Worm (Caenorhabditis elegans) whole organism, L1 larva: Measurements from ENCODE around the gene K10H10.7.
A peak's percentile ranks its signal among the peaks of the same experiment; 100 is the strongest.

Experiments used
- C34B4.2 ChIP-seq: sonication (generic microtip); optimal IDR thresholded peaks from 2 replicates; lab custom pipeline; 2017; ENCODE audit warnings: mild to moderate bottlenecking, missing genetic modification characterization, missing compliant biosample characterization
- F16B12.6 ChIP-seq: fragments of 150-350 bp; optimal IDR thresholded peaks from 2 replicates; lab custom pipeline; 2014; ENCODE audit warnings: missing biosample characterization, missing genetic modification characterization
- Y116A8C.19 ChIP-seq: sonication (generic microtip); optimal IDR thresholded peaks from 2 replicates; lab custom pipeline; 2016; ENCODE audit warnings: missing compliant biosample characterization, missing genetic modification characterization, borderline replicate concordance
- aha-1 ChIP-seq: fragments of 150-350 bp; optimal IDR thresholded peaks from 2 replicates; lab custom pipeline; 2014; ENCODE audit warnings: missing biosample characterization, missing genetic modification characterization
- aly-2 ChIP-seq: fragments of 150-350 bp; optimal IDR thresholded peaks from 2 replicates; lab custom pipeline; 2014; ENCODE audit warnings: missing biosample characterization, missing genetic modification characterization
- ama-1 ChIP-seq: fragments of 150-350 bp; optimal IDR thresholded peaks from 2 replicates; lab custom pipeline; 2014
- ceh-88 ChIP-seq: fragments of 200-800 bp; sonication (Bioruptor generic); IDR thresholded peaks from 2 replicates; pipeline ENCODE4 v1.3.6; 2022; ENCODE audit warnings: missing genetic modification characterization, missing compliant biosample characterization
- ceh-90 ChIP-seq: sonication (generic microtip); optimal IDR thresholded peaks from 2 replicates; lab custom pipeline; 2016; ENCODE audit warnings: missing genetic modification characterization, missing compliant biosample characterization
- dpl-1 ChIP-seq, 3 experiments: fragments of 150-350 bp in 2 of 3; sonication (generic microtip) in 1 of 3; optimal IDR thresholded peaks; 2 replicates each; lab custom pipeline; 2014 to 2017; ENCODE audit warnings: missing biosample characterization in 3 of 3, missing genetic modification characterization in 3 of 3, missing genetic modification reagents in 3 of 3
- dsc-1 ChIP-seq: sonication (generic microtip); optimal IDR thresholded peaks from 2 replicates; lab custom pipeline; 2016; ENCODE audit warnings: mild to moderate bottlenecking, missing genetic modification characterization, missing compliant biosample characterization
- efl-1 ChIP-seq, 4 experiments: fragments of 150-350 bp; optimal IDR thresholded peaks in 3 of 4; peaks in 1 of 4; 1 replicate in 1 of 4; 2 replicates in 3 of 4; lab custom pipeline; 2014; ENCODE audit warnings: missing biosample characterization in 2 of 4, missing genetic modification characterization in 2 of 4, missing genetic modification reagents in 2 of 4
- egl-13 ChIP-seq: sonication (generic microtip); optimal IDR thresholded peaks from 2 replicates; lab custom pipeline; 2016; ENCODE audit warnings: missing genotype, missing genetic modification reagents, missing genetic modification characterization, missing compliant biosample characterization
- elt-2 ChIP-seq: sonication (generic microtip); optimal IDR thresholded peaks from 2 replicates; lab custom pipeline; 2016; ENCODE audit warnings: missing genetic modification characterization, mild to moderate bottlenecking, inconsistent platforms, missing compliant biosample characterization, missing genetic modification reagents
- ets-5 ChIP-seq: fragments of 200-800 bp; sonication (Bioruptor generic); IDR thresholded peaks from 2 replicates; pipeline ENCODE4 v1.3.6; 2022; ENCODE audit warnings: missing genetic modification characterization, missing compliant biosample characterization
- fkh-10 ChIP-seq: sonication (generic microtip); optimal IDR thresholded peaks from 2 replicates; lab custom pipeline; 2017; ENCODE audit warnings: missing biosample characterization, missing genetic modification reagents, missing genetic modification characterization
- hlh-4 ChIP-seq: sonication (generic microtip); optimal IDR thresholded peaks from 2 replicates; lab custom pipeline; 2016; ENCODE audit warnings: mild to moderate bottlenecking, missing genetic modification characterization, missing compliant biosample characterization
- irx-1 ChIP-seq: sonication (generic microtip); optimal IDR thresholded peaks from 2 replicates; lab custom pipeline; 2016; ENCODE audit warnings: missing genetic modification characterization, missing compliant biosample characterization
- isw-1 ChIP-seq: fragments of 200-800 bp; sonication (Bioruptor generic); IDR thresholded peaks from 2 replicates; pipeline ENCODE4 v1.3.6; 2022; ENCODE audit warnings: missing genetic modification characterization, missing compliant biosample characterization
- lin-15B ChIP-seq: fragments of 150-350 bp; sonication (generic microtip); optimal IDR thresholded peaks from 3 replicates; lab custom pipeline; 2014; ENCODE audit warnings: missing biosample characterization, missing genetic modification characterization
- lin-39 ChIP-seq: fragments of 150-350 bp; optimal IDR thresholded peaks from 2 replicates; lab custom pipeline; 2014; ENCODE audit warnings: missing biosample characterization, missing genetic modification reagents, missing genetic modification characterization
- lir-3 ChIP-seq: sonication (generic microtip); optimal IDR thresholded peaks from 2 replicates; lab custom pipeline; 2016; ENCODE audit warnings: mild to moderate bottlenecking, missing genetic modification characterization, moderate library complexity, missing compliant biosample characterization; ENCODE audit not compliant: poor library complexity
- lsy-2 ChIP-seq, 2 experiments: fragments of 150-350 bp; optimal IDR thresholded peaks; 2 replicates each; lab custom pipeline; 2014; ENCODE audit warnings: missing biosample characterization in 2 of 2, missing genetic modification characterization in 2 of 2
- mdl-1 ChIP-seq, 2 experiments: fragments of 150-350 bp; optimal IDR thresholded peaks; 2 replicates each; lab custom pipeline; 2014 to 2017; ENCODE audit warnings: missing biosample characterization in 2 of 2, missing genetic modification characterization in 2 of 2, inconsistent platforms in 1 of 2
- mef-2 ChIP-seq: fragments of 150-350 bp; optimal IDR thresholded peaks from 2 replicates; lab custom pipeline; 2014; ENCODE audit warnings: missing biosample characterization, missing genetic modification characterization
- mep-1 ChIP-seq: fragments of 150-350 bp; optimal IDR thresholded peaks from 2 replicates; lab custom pipeline; 2014; ENCODE audit warnings: missing biosample characterization, missing genetic modification characterization
- nhr-11 ChIP-seq: fragments of 150-350 bp; optimal IDR thresholded peaks from 2 replicates; lab custom pipeline; 2014; ENCODE audit warnings: missing biosample characterization, missing genetic modification characterization
- nhr-47 ChIP-seq: sonication (generic microtip); optimal IDR thresholded peaks from 2 replicates; lab custom pipeline; 2016; ENCODE audit warnings: mild to moderate bottlenecking, missing genetic modification characterization, moderate library complexity, missing compliant biosample characterization
- nhr-77 ChIP-seq: fragments of 150-350 bp; optimal IDR thresholded peaks from 2 replicates; lab custom pipeline; 2014; ENCODE audit warnings: missing biosample characterization, missing genetic modification characterization
- nhr-84 ChIP-seq: sonication (generic microtip); optimal IDR thresholded peaks from 2 replicates; lab custom pipeline; 2017; ENCODE audit warnings: missing biosample characterization, missing genetic modification characterization
- nhr-85 ChIP-seq: sonication (generic microtip); peaks from one replicate; lab custom pipeline; 2016; ENCODE audit warnings: missing genetic modification characterization, inconsistent platforms, missing compliant biosample characterization
- pax-3 ChIP-seq: fragments of 200-800 bp; sonication (Bioruptor generic); optimal IDR thresholded peaks from 2 replicates; lab custom pipeline; 2018; ENCODE audit warnings: mild to moderate bottlenecking, missing genetic modification characterization, moderate library complexity, missing compliant biosample characterization
- snpc-4 ChIP-seq: fragments of 150-350 bp; optimal IDR thresholded peaks from 2 replicates; lab custom pipeline; 2014; ENCODE audit warnings: missing biosample characterization, missing genetic modification characterization
- snu-23 ChIP-seq: sonication (generic microtip); optimal IDR thresholded peaks from 2 replicates; lab custom pipeline; 2016; ENCODE audit warnings: missing genetic modification characterization, missing compliant biosample characterization
- sptf-1 ChIP-seq: fragments of 150-350 bp; optimal IDR thresholded peaks from 2 replicates; lab custom pipeline; 2014; ENCODE audit warnings: missing biosample characterization, missing genetic modification characterization
- sup-37 ChIP-seq: fragments of 200-800 bp; sonication (Bioruptor generic); optimal IDR thresholded peaks from 2 replicates; lab custom pipeline; 2018; ENCODE audit warnings: mild to moderate bottlenecking, missing genetic modification characterization, missing compliant biosample characterization
- swsn-7 ChIP-seq: sonication (generic microtip); optimal IDR thresholded peaks from 2 replicates; lab custom pipeline; 2016; ENCODE audit warnings: missing genetic modification characterization, missing compliant biosample characterization
- tbx-2 ChIP-seq: sonication (generic microtip); optimal IDR thresholded peaks from 2 replicates; lab custom pipeline; 2016; ENCODE audit warnings: missing genetic modification characterization, missing compliant biosample characterization
- tlp-1 ChIP-seq: fragments of 150-350 bp; optimal IDR thresholded peaks from 2 replicates; lab custom pipeline; 2014; ENCODE audit warnings: missing biosample characterization, missing genetic modification characterization
- unc-130 ChIP-seq: fragments of 150-350 bp; optimal IDR thresholded peaks from 2 replicates; lab custom pipeline; 2017; ENCODE audit warnings: missing biosample characterization, missing genetic modification characterization, inconsistent platforms
- xbp-1 ChIP-seq: sonication (generic microtip); optimal IDR thresholded peaks from 2 replicates; lab custom pipeline; 2016; ENCODE audit warnings: missing genetic modification characterization, missing compliant biosample characterization
- zag-1 ChIP-seq: fragments of 150-350 bp; optimal IDR thresholded peaks from 2 replicates; lab custom pipeline; 2014; ENCODE audit warnings: missing biosample characterization, missing genetic modification characterization
- ztf-11 ChIP-seq, 2 experiments: sonication (generic microtip); optimal IDR thresholded peaks; 2 replicates each; lab custom pipeline; 2016 to 2017; ENCODE audit warnings: missing genetic modification characterization in 2 of 2, missing biosample characterization in 1 of 2, missing compliant biosample characterization in 1 of 2
- ztf-4 ChIP-seq: fragments of 150-350 bp; optimal IDR thresholded peaks from 2 replicates; lab custom pipeline; 2014; ENCODE audit warnings: missing biosample characterization, missing genetic modification characterization

K10H10.7 gene

DNA sequence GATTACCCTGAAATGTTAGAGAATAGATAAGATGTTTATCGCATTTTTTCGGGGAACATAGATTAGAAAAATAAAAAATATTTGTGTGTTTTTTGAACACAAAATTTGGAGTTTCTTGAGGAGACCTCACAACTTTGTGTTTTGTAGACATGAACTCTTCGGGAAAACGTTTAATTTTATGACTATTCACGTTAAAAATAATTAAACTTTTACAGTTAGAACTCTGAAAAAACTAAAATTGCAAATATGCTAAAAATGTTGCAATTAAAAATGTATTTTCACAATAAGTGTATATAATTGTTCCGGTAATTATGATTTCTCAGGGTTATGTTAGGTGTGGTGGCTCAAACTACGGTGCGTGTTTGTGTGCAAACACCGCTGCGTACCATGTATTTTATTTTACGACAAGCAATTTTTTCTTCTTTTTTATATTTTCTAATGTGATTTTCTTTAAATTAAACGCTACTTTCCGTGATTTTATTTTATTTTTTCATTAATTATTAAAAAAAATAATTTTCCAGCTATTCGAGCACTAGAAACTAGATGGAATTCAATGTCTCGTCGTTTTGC lies 20.9 kb upstream of the K10H10.7 start, which contains the start of the genes F57C2.5 and spat-1 (continued):
- TF ChIP-seq unc-130 (tag; lab: Kevin White, UChicago) (peak; percentile 93), isw-1 (peak; percentile 66), dpl-1 (GFP tag; optimal IDR thresholded peaks at IDR 0.05; lab: Kevin White, UChicago) (peak; percentile 56 to 68 (median 61)), ztf-11 (tag; optimal IDR thresholded peaks at IDR 0.05; lab: Kevin White, UChicago) (peak in 1 of 2 experiments; percentile 73), irx-1 (tag; lab: Kevin White, UChicago) (peak; percentile 32), pax-3 (peak; percentile 87), dsc-1 (peak; percentile 67), nhr-11 (tag; lab: Kevin White, UChicago) (no peak), tlp-1 (tag; lab: Kevin White, UChicago) (no peak), ztf-4 (tag; lab: Kevin White, UChicago) (no peak), ceh-88 (peak; percentile 71; the same call in 1 of the 2 replicates), snu-23 (peak; percentile 88), lir-3 (tag; lab: Kevin White, UChicago) (peak; percentile 81), egl-13 (tag; lab: Kevin White, UChicago) (peak; percentile 24), lin-39 (tag; lab: Kevin White, UChicago) (no peak), snpc-4 (tag; lab: Kevin White, UChicago) (peak; percentile 51), mdl-1 (tag; optimal IDR thresholded peaks at IDR 0.05; lab: Kevin White, UChicago) (peak in 1 of 2 experiments; percentile 9), C34B4.2 (no peak), lin-15B (tag; lab: Kevin White, UChicago) (peak; percentile 39), sup-37 (GFP tag; lab: Kevin White, UChicago) (no peak), aly-2 (tag; lab: Kevin White, UChicago) (peak; percentile 46), lsy-2 (tag; optimal IDR thresholded peaks at IDR 0.05; lab: Kevin White, UChicago) (peak; percentile 93 to 98), mep-1 (tag; lab: Kevin White, UChicago) (peak; percentile 78), ceh-90 (peak; percentile 40), nhr-77 (tag; lab: Kevin White, UChicago) (peak; percentile 94), sptf-1 (tag; lab: Kevin White, UChicago) (no peak), xbp-1 (tag; lab: Kevin White, UChicago) (peak; percentile 65), fkh-10 (GFP tag; lab: Kevin White, UChicago) (no peak), nhr-85 (peak; percentile 81), ets-5 (GFP tag; lab: Robert Waterston, UW) (no peak), elt-2 (peak; percentile 67)

DNA sequence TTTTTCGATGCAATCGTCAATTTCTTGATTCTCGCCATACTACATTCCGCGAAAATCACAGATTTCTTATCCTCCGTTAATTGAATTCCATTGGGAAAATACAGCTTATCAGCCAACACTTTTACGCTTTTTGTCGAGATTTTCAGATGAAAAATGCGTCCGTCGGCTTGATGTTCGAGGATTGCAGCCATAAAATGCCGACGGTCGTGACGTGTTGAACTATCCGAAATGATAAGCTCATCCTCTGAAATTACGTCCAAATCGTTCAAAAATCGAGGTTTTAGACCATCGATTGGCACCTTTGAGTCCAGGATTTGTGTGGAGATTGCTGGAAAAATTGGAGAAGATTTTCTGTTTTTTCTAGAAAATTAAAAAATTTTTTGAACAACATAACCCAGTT lies 19.6 kb upstream of the K10H10.7 start:
- TF ChIP-seq tbx-2 (tag; lab: Kevin White, UChicago) (no peak), swsn-7 (no peak), efl-1 (optimal IDR thresholded peaks at IDR 0.05; lab: Kevin White, UChicago) (no peak), efl-1 (GFP tag; optimal IDR thresholded peaks at IDR 0.05 in 1 of 2; lab: Kevin White, UChicago) (peak in 1 of 2 experiments; percentile 57)

DNA sequence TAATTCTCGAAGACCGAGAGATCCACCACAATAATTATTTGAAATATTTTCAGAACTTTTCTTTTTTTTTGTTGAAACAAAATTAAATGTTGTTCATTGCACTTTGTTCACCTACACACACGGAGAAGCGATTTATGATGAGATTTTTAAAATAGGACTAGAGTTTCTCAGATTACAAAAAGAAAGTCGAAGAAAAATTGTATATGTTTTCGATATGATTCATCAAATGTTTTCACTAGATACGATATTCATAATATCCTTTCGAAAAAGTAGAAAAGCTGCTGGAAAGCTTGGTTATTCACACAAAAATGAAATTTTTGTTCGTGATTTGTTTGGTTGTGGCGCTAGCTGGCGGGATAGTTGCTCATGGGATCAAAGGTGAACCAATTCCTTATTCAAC lies 17.6 kb upstream of the K10H10.7 start, which contains the start of gene F57C2.4:
F57C2.4 (plus strand) TSS at position 301 of the 400 bp plus-strand sequence.
- no peak for TF ChIP-seq zag-1 (tag; lab: Kevin White, UChicago)
- no peak for TF ChIP-seq ama-1 (lab: Kevin White, UChicago)
- no peak for TF ChIP-seq nhr-11 (tag; lab: Kevin White, UChicago)
- no peak for TF ChIP-seq mef-2 (tag; lab: Kevin White, UChicago)
- no peak for TF ChIP-seq nhr-47
- no peak for TF ChIP-seq F16B12.6
- no peak for TF ChIP-seq aha-1 (tag; lab: Kevin White, UChicago)
- no peak for TF ChIP-seq sptf-1 (tag; lab: Kevin White, UChicago)
- no peak for TF ChIP-seq nhr-84 (tag; lab: Kevin White, UChicago)
- TF ChIP-seq Y116A8C.19 (tag; lab: Kevin White, UChicago) = no peak
- no peak for TF ChIP-seq hlh-4
- no peak for TF ChIP-seq egl-13 (tag; lab: Kevin White, UChicago)
